Worm (Caenorhabditis elegans) whole organism, late embryonic: Measurements from ENCODE around the gene pho-12.

Source experiments
- C38D4.7 ChIP-seq: fragments of 200-800 bp; sonication (Bioruptor generic); optimal IDR thresholded peaks from 2 replicates; lab custom pipeline; 2018; ENCODE audit warnings: mild to moderate bottlenecking, missing genetic modification characterization, moderate library complexity, missing compliant biosample characterization
- K02D7.2 ChIP-seq: sonication (generic microtip); optimal IDR thresholded peaks from 2 replicates; lab custom pipeline; 2017; ENCODE audit warnings: mild to moderate bottlenecking, missing genetic modification characterization, missing compliant biosample characterization
- K09A11.1 ChIP-seq: sonication (generic microtip); optimal IDR thresholded peaks from 2 replicates; lab custom pipeline; 2017; ENCODE audit warnings: antibody characterized with exemption, mild to moderate bottlenecking, missing genetic modification characterization, missing compliant biosample characterization; ENCODE audit not compliant: insufficient read depth
- ahr-1 ChIP-seq: sonication (generic microtip); optimal IDR thresholded peaks from 2 replicates; lab custom pipeline; 2016; ENCODE audit warnings: missing genetic modification characterization, missing compliant biosample characterization
- ama-1 ChIP-seq: fragments of 150-350 bp; optimal IDR thresholded peaks from 2 replicates; lab custom pipeline; 2014
- ceh-14 ChIP-seq: sonication (generic microtip); optimal IDR thresholded peaks from 2 replicates; lab custom pipeline; 2016; ENCODE audit warnings: missing genotype, missing genetic modification characterization, missing compliant biosample characterization
- ceh-18 ChIP-seq: sonication (generic microtip); optimal IDR thresholded peaks from 2 replicates; lab custom pipeline; 2016; ENCODE audit warnings: missing genetic modification characterization, missing compliant biosample characterization
- ceh-19 ChIP-seq: fragments of 200-800 bp; sonication (Bioruptor generic); optimal IDR thresholded peaks from 2 replicates; lab custom pipeline; 2018; ENCODE audit warnings: mild to moderate bottlenecking, missing genetic modification characterization, missing compliant biosample characterization
- ceh-24 ChIP-seq: sonication (generic microtip); optimal IDR thresholded peaks from 2 replicates; lab custom pipeline; 2016; ENCODE audit warnings: mild to moderate bottlenecking, missing genetic modification characterization, missing compliant biosample characterization
- ceh-30 ChIP-seq: fragments of 150-350 bp; optimal IDR thresholded peaks from 2 replicates; lab custom pipeline; 2014; ENCODE audit warnings: missing biosample characterization, missing genetic modification characterization
- ceh-31 ChIP-seq: sonication (generic microtip); optimal IDR thresholded peaks from 2 replicates; lab custom pipeline; 2016; ENCODE audit warnings: missing genetic modification characterization, missing compliant biosample characterization
- ceh-34 ChIP-seq: sonication (generic microtip); optimal IDR thresholded peaks from 2 replicates; lab custom pipeline; 2016; ENCODE audit warnings: mild to moderate bottlenecking, missing genetic modification characterization, missing compliant biosample characterization
- ceh-48 ChIP-seq: sonication (generic microtip); optimal IDR thresholded peaks from 2 replicates; lab custom pipeline; 2016; ENCODE audit warnings: missing genetic modification characterization, inconsistent platforms, missing compliant biosample characterization
- dmd-4 ChIP-seq: sonication (generic microtip); optimal IDR thresholded peaks from 2 replicates; lab custom pipeline; 2016; ENCODE audit warnings: borderline replicate concordance, missing genetic modification characterization, missing compliant biosample characterization
- dve-1 ChIP-seq: sonication (generic microtip); optimal IDR thresholded peaks from 2 replicates; lab custom pipeline; 2017; ENCODE audit warnings: antibody characterized with exemption, mild to moderate bottlenecking, missing genetic modification characterization, missing compliant biosample characterization
- ets-4 ChIP-seq: sonication (generic microtip); optimal IDR thresholded peaks from 2 replicates; lab custom pipeline; 2016; ENCODE audit warnings: missing genetic modification characterization, missing compliant biosample characterization
- fkh-6 ChIP-seq: sonication (generic microtip); optimal IDR thresholded peaks from 2 replicates; lab custom pipeline; 2016; ENCODE audit warnings: missing genetic modification characterization, missing compliant biosample characterization
- hlh-13 ChIP-seq: fragments of 200-800 bp; sonication (Bioruptor generic); optimal IDR thresholded peaks from 2 replicates; lab custom pipeline; 2018; ENCODE audit warnings: mild to moderate bottlenecking, missing genetic modification characterization, missing compliant biosample characterization
- hlh-15 ChIP-seq: sonication (generic microtip); optimal IDR thresholded peaks from 2 replicates; lab custom pipeline; 2016; ENCODE audit warnings: missing genetic modification characterization, missing compliant biosample characterization
- hlh-30 ChIP-seq: sonication (generic microtip); optimal IDR thresholded peaks from 2 replicates; lab custom pipeline; 2017; ENCODE audit warnings: antibody characterized with exemption, missing genetic modification characterization, missing compliant biosample characterization; ENCODE audit not compliant: insufficient read depth
- hlh-6 ChIP-seq: sonication (generic microtip); optimal IDR thresholded peaks from 2 replicates; lab custom pipeline; 2016; ENCODE audit warnings: missing genotype, missing genetic modification characterization, missing compliant biosample characterization
- lim-6 ChIP-seq: sonication (generic microtip); optimal IDR thresholded peaks from 2 replicates; lab custom pipeline; 2016; ENCODE audit warnings: missing genetic modification characterization, missing compliant biosample characterization
- lin-11 ChIP-seq: fragments of 200-800 bp; sonication (Bioruptor generic); optimal IDR thresholded peaks from 2 replicates; lab custom pipeline; 2018; ENCODE audit warnings: mild to moderate bottlenecking, missing genetic modification characterization, missing compliant biosample characterization
- madf-2 ChIP-seq: sonication (generic microtip); optimal IDR thresholded peaks from 2 replicates; lab custom pipeline; 2017; ENCODE audit warnings: missing genetic modification characterization, missing compliant biosample characterization
- mec-3 ChIP-seq: sonication (generic microtip); optimal IDR thresholded peaks from 2 replicates; lab custom pipeline; 2016; ENCODE audit warnings: borderline replicate concordance, missing genetic modification characterization, missing compliant biosample characterization
- nfya-1 ChIP-seq: sonication (generic microtip); optimal IDR thresholded peaks from 2 replicates; lab custom pipeline; 2017; ENCODE audit warnings: missing genetic modification characterization, mild to moderate bottlenecking, missing compliant biosample characterization, antibody characterized with exemption, moderate library complexity
- nhr-11 ChIP-seq: fragments of 150-350 bp; optimal IDR thresholded peaks from 2 replicates; lab custom pipeline; 2014; ENCODE audit warnings: missing biosample characterization, missing genetic modification characterization
- odd-2 ChIP-seq: sonication (generic microtip); optimal IDR thresholded peaks from 2 replicates; lab custom pipeline; 2017; ENCODE audit warnings: antibody characterized with exemption, mild to moderate bottlenecking, missing genetic modification characterization, missing compliant biosample characterization
- pag-3 ChIP-seq: sonication (generic microtip); optimal IDR thresholded peaks from 2 replicates; lab custom pipeline; 2016; ENCODE audit warnings: missing compliant biosample characterization, missing genetic modification characterization, borderline replicate concordance
- pat-9 ChIP-seq: fragments of 200-800 bp; sonication (Bioruptor generic); optimal IDR thresholded peaks from 2 replicates; lab custom pipeline; 2018; ENCODE audit warnings: mild to moderate bottlenecking, missing genetic modification characterization, moderate library complexity, missing compliant biosample characterization
- pax-1 ChIP-seq: fragments of 150-350 bp; optimal IDR thresholded peaks from 2 replicates; lab custom pipeline; 2014; ENCODE audit warnings: missing biosample characterization, missing genetic modification characterization
- pha-2 ChIP-seq: sonication (generic microtip); optimal IDR thresholded peaks from 2 replicates; lab custom pipeline; 2017; ENCODE audit warnings: mild to moderate bottlenecking, missing genetic modification characterization, missing compliant biosample characterization
- pros-1 ChIP-seq: fragments of 150-350 bp; optimal IDR thresholded peaks from 2 replicates; lab custom pipeline; 2014; ENCODE audit warnings: missing biosample characterization, missing genetic modification reagents, missing genetic modification characterization
- ref-2 ChIP-seq: sonication (generic microtip); optimal IDR thresholded peaks from 2 replicates; lab custom pipeline; 2016; ENCODE audit warnings: missing genetic modification characterization, missing compliant biosample characterization
- sox-4 ChIP-seq: sonication (generic microtip); optimal IDR thresholded peaks from 2 replicates; lab custom pipeline; 2017; ENCODE audit warnings: mild to moderate bottlenecking, missing genetic modification characterization, inconsistent platforms, missing compliant biosample characterization
- syd-9 ChIP-seq: sonication (generic microtip); optimal IDR thresholded peaks from 2 replicates; lab custom pipeline; 2016; ENCODE audit warnings: mild to moderate bottlenecking, missing genetic modification characterization, moderate library complexity, missing compliant biosample characterization
- tbx-2 ChIP-seq: sonication (generic microtip); optimal IDR thresholded peaks from 2 replicates; lab custom pipeline; 2016; ENCODE audit warnings: missing genetic modification characterization, missing compliant biosample characterization
- tbx-7 ChIP-seq: sonication (generic microtip); optimal IDR thresholded peaks from 2 replicates; lab custom pipeline; 2016; ENCODE audit warnings: missing genotype, missing genetic modification characterization, missing compliant biosample characterization
- ttx-3 ChIP-seq: sonication (generic microtip); optimal IDR thresholded peaks from 2 replicates; lab custom pipeline; 2016; ENCODE audit warnings: missing genetic modification reagents, missing genetic modification characterization, missing compliant biosample characterization
- unc-3 ChIP-seq, 2 experiments: fragments of 200-800 bp in 1 of 2; sonication (Bioruptor generic) in 1 of 2; sonication (generic microtip) in 1 of 2; conservative IDR thresholded peaks in 1 of 2; optimal IDR thresholded peaks in 1 of 2; 2 replicates each; pipeline versions ENCODE4 v1.3.6 to Lab custom; 2016 to 2022; ENCODE audit warnings: missing compliant biosample characterization in 2 of 2, missing genetic modification characterization in 2 of 2, missing genetic modification reagents in 1 of 2
- unc-42 ChIP-seq: sonication (generic microtip); optimal IDR thresholded peaks from 2 replicates; lab custom pipeline; 2016; ENCODE audit warnings: missing genotype, missing genetic modification characterization, missing compliant biosample characterization
- unc-86 ChIP-seq: sonication (generic microtip); optimal IDR thresholded peaks from 2 replicates; lab custom pipeline; 2016; ENCODE audit warnings: missing genetic modification characterization, missing compliant biosample characterization
- zip-5 ChIP-seq: sonication (generic microtip); optimal IDR thresholded peaks from 2 replicates; lab custom pipeline; 2016; ENCODE audit warnings: missing genetic modification characterization, missing compliant biosample characterization
- ztf-16 ChIP-seq: sonication (generic microtip); optimal IDR thresholded peaks from 2 replicates; lab custom pipeline; 2017; ENCODE audit warnings: missing genetic modification characterization, missing compliant biosample characterization

Gene pho-12

ce11 chrII:5105020-5105419 lies 44.4 kb upstream of the pho-12 start (continued):
- TF ChIP-seq hlh-13 (GFP tag; lab: Kevin White, UChicago) (peak; percentile 95), ceh-31 (tag; lab: Kevin White, UChicago) (peak; percentile 81), ceh-30 (peak; percentile 74), hlh-6 (tag; lab: Kevin White, UChicago) (peak; percentile 98), pax-1 (tag; lab: Kevin White, UChicago) (no peak), tbx-7 (peak; percentile 75), pha-2 (tag; lab: Kevin White, UChicago) (peak; percentile 93), dve-1 (tag; lab: Kevin White, UChicago) (peak; percentile 93), C38D4.7 (GFP tag; lab: Kevin White, UChicago) (peak; percentile 96), ttx-3 (tag; lab: Kevin White, UChicago) (peak; percentile 94), nfya-1 (tag; lab: Kevin White, UChicago) (peak; percentile 88), unc-42 (tag; lab: Kevin White, UChicago) (peak; percentile 66), pag-3 (tag; lab: Kevin White, UChicago) (peak; percentile 68), lim-6 (tag; lab: Kevin White, UChicago) (peak; percentile 94), ref-2 (tag; lab: Kevin White, UChicago) (peak; percentile 93), ceh-19 (GFP tag; lab: Kevin White, UChicago) (peak; percentile 97), madf-2 (peak; percentile 96), ets-4 (tag; lab: Kevin White, UChicago) (peak; percentile 51), ceh-34 (tag; lab: Kevin White, UChicago) (peak; percentile 95), tbx-2 (tag; lab: Kevin White, UChicago) (peak; percentile 92), dmd-4 (tag; lab: Kevin White, UChicago) (peak; percentile 96), lin-11 (tag; lab: Kevin White, UChicago) (peak; percentile 94), pat-9 (tag; lab: Kevin White, UChicago) (peak; percentile 98), ceh-48 (tag; lab: Kevin White, UChicago) (peak; percentile 89), hlh-30 (tag; lab: Kevin White, UChicago) (peak; percentile 75), fkh-6 (tag; lab: Kevin White, UChicago) (peak; percentile 95), ceh-14 (tag; lab: Kevin White, UChicago) (peak; percentile 94), odd-2 (tag; lab: Kevin White, UChicago) (peak; percentile 72), ceh-18 (tag; lab: Kevin White, UChicago) (peak; percentile 90), sox-4 (peak; percentile 98), unc-3 (GFP tag; conservative IDR thresholded peaks at IDR 0.05; lab: Robert Waterston, UW) (peak; percentile 97), unc-3 (tag; optimal IDR thresholded peaks at IDR 0.05; lab: Kevin White, UChicago) (peak; percentile 91), syd-9 (tag; lab: Kevin White, UChicago) (peak; percentile 96), hlh-15 (peak; percentile 96), K09A11.1 (tag; lab: Kevin White, UChicago) (peak; percentile 90), unc-86 (tag; lab: Kevin White, UChicago) (peak; percentile 92), zip-5 (tag; lab: Kevin White, UChicago) (peak; percentile 79), pros-1 (tag; lab: Kevin White, UChicago) (peak; percentile 41), ztf-16 (tag; lab: Kevin White, UChicago) (peak; percentile 96), ceh-24 (tag; lab: Kevin White, UChicago) (peak; percentile 86), mec-3 (tag; lab: Kevin White, UChicago) (peak; percentile 87), K02D7.2 (tag; lab: Kevin White, UChicago) (peak; percentile 95), ama-1 (lab: Kevin White, UChicago) (no peak), nhr-11 (tag; lab: Kevin White, UChicago) (no peak), ahr-1 (tag; lab: Kevin White, UChicago) (peak; percentile 90)
